Worm (Caenorhabditis elegans) whole organism, L3 larva: ENCODE measurements around the gene fbxa-60.
A peak's percentile ranks its signal among the peaks of the same experiment; 100 is the strongest.

Experiments
- R02D3.7 ChIP-seq: fragments of 150-350 bp; optimal IDR thresholded peaks from 2 replicates; lab custom pipeline; 2014; ENCODE audit warnings: missing biosample characterization, missing genetic modification characterization
- ZK546.5 ChIP-seq: sonication (generic microtip); optimal IDR thresholded peaks from 2 replicates; lab custom pipeline; 2017; ENCODE audit warnings: missing biosample characterization, missing genetic modification characterization
- aly-2 ChIP-seq: fragments of 150-350 bp; optimal IDR thresholded peaks from 2 replicates; lab custom pipeline; 2014; ENCODE audit warnings: missing biosample characterization, missing genetic modification characterization
- ceh-16 ChIP-seq: sonication (generic microtip); optimal IDR thresholded peaks from 2 replicates; lab custom pipeline; 2017; ENCODE audit warnings: missing biosample characterization, missing genetic modification characterization
- ceh-28 ChIP-seq: fragments of 150-350 bp; optimal IDR thresholded peaks from 2 replicates; lab custom pipeline; 2014; ENCODE audit warnings: missing biosample characterization, missing genetic modification reagents, missing genetic modification characterization
- ceh-82 ChIP-seq: fragments of 150-350 bp; optimal IDR thresholded peaks from 2 replicates; lab custom pipeline; 2014; ENCODE audit warnings: missing biosample characterization, missing genetic modification characterization
- egl-5 ChIP-seq: fragments of 150-350 bp; optimal IDR thresholded peaks from 2 replicates; lab custom pipeline; 2017; ENCODE audit warnings: missing biosample characterization, missing genetic modification reagents, missing genetic modification characterization, inconsistent platforms
- elt-1 ChIP-seq: fragments of 150-350 bp; optimal IDR thresholded peaks from 2 replicates; lab custom pipeline; 2014; ENCODE audit warnings: missing biosample characterization, missing genetic modification characterization
- elt-2 ChIP-seq: sonication (generic microtip); optimal IDR thresholded peaks from 2 replicates; lab custom pipeline; 2016; ENCODE audit warnings: missing genetic modification reagents, mild to moderate bottlenecking, missing genetic modification characterization, missing compliant biosample characterization
- elt-3 ChIP-seq, 3 experiments: fragments of 150-350 bp in 1 of 3; sonication (generic microtip) in 2 of 3; optimal IDR thresholded peaks; 2 replicates in 2 of 3; 4 replicates in 1 of 3; lab custom pipeline; 2014 to 2017; ENCODE audit warnings: missing biosample characterization in 3 of 3, missing genetic modification characterization in 3 of 3
- fkh-2 ChIP-seq: fragments of 150-350 bp; optimal IDR thresholded peaks from 2 replicates; lab custom pipeline; 2014; ENCODE audit warnings: missing biosample characterization, missing genetic modification reagents, missing genetic modification characterization
- hmg-11 ChIP-seq: sonication (generic microtip); optimal IDR thresholded peaks from 2 replicates; lab custom pipeline; 2016; ENCODE audit warnings: missing genetic modification characterization, missing compliant biosample characterization
- jun-1 ChIP-seq: fragments of 150-350 bp; optimal IDR thresholded peaks from 2 replicates; lab custom pipeline; 2014; ENCODE audit warnings: missing biosample characterization, missing genetic modification reagents, missing genetic modification characterization
- lin-15B ChIP-seq: fragments of 150-350 bp; optimal IDR thresholded peaks from 2 replicates; lab custom pipeline; 2014; ENCODE audit warnings: missing biosample characterization, missing genetic modification characterization
- lin-39 ChIP-seq: fragments of 150-350 bp; optimal IDR thresholded peaks from 2 replicates; lab custom pipeline; 2018; ENCODE audit warnings: missing biosample characterization, missing genetic modification reagents, missing genetic modification characterization
- mdl-1 ChIP-seq: fragments of 150-350 bp; optimal IDR thresholded peaks from 2 replicates; lab custom pipeline; 2014; ENCODE audit warnings: missing biosample characterization, missing genetic modification characterization
- mml-1 ChIP-seq: fragments of 150-350 bp; sonication (generic microtip); optimal IDR thresholded peaks from 3 replicates; lab custom pipeline; 2014; ENCODE audit warnings: missing biosample characterization, missing genetic modification characterization
- nhr-11 ChIP-seq: fragments of 150-350 bp; optimal IDR thresholded peaks from 2 replicates; lab custom pipeline; 2014; ENCODE audit warnings: missing biosample characterization, missing genetic modification characterization
- nhr-12 ChIP-seq: fragments of 150-350 bp; optimal IDR thresholded peaks from 2 replicates; lab custom pipeline; 2014; ENCODE audit warnings: missing biosample characterization, missing genetic modification characterization
- nhr-25 ChIP-seq: sonication (generic microtip); optimal IDR thresholded peaks from 2 replicates; lab custom pipeline; 2017; ENCODE audit warnings: missing biosample characterization, missing genetic modification characterization
- nhr-43 ChIP-seq: sonication (generic microtip); optimal IDR thresholded peaks from 2 replicates; lab custom pipeline; 2016; ENCODE audit warnings: mild to moderate bottlenecking, missing genetic modification characterization, missing compliant biosample characterization; ENCODE audit not compliant: poor library complexity, severe bottlenecking
- nhr-67 ChIP-seq: fragments of 150-350 bp; optimal IDR thresholded peaks from 2 replicates; lab custom pipeline; 2014; ENCODE audit warnings: missing biosample characterization, missing genetic modification characterization
- nhr-76 ChIP-seq: fragments of 150-350 bp; sonication (generic microtip); optimal IDR thresholded peaks from 5 replicates; lab custom pipeline; 2014; ENCODE audit warnings: missing biosample characterization, missing genetic modification characterization
- nhr-77 ChIP-seq: fragments of 150-350 bp; optimal IDR thresholded peaks from 2 replicates; lab custom pipeline; 2014; ENCODE audit warnings: missing biosample characterization, missing genetic modification characterization
- pha-4 ChIP-seq: fragments of 150-350 bp; optimal IDR thresholded peaks from 2 replicates; lab custom pipeline; 2014; ENCODE audit warnings: missing biosample characterization, missing genetic modification reagents, missing genetic modification characterization
- pqm-1 ChIP-seq: fragments of 150-350 bp; optimal IDR thresholded peaks from 2 replicates; lab custom pipeline; 2017; ENCODE audit warnings: missing biosample characterization, missing genetic modification characterization, inconsistent platforms
- snpc-4 ChIP-seq: fragments of 150-350 bp; optimal IDR thresholded peaks from 2 replicates; lab custom pipeline; 2014; ENCODE audit warnings: missing biosample characterization, missing genetic modification characterization
- unc-39 ChIP-seq: sonication (generic microtip); optimal IDR thresholded peaks from 4 replicates; lab custom pipeline; 2017; ENCODE audit warnings: missing biosample characterization, missing genetic modification characterization
- unc-62 ChIP-seq: fragments of 150-350 bp; sonication (generic microtip); optimal IDR thresholded peaks from 4 replicates; lab custom pipeline; 2014; ENCODE audit warnings: missing biosample characterization, missing genetic modification reagents, missing genetic modification characterization
- zag-1 ChIP-seq: fragments of 150-350 bp; optimal IDR thresholded peaks from 2 replicates; lab custom pipeline; 2014; ENCODE audit warnings: missing biosample characterization, missing genetic modification characterization

The fbxa-60 gene

ce11 chrIII:970928-971327 lies 24.8 kb upstream of the fbxa-60 start:
- no peak for TF ChIP-seq nhr-67 (tag; lab: Kevin White, UChicago)
- TF ChIP-seq aly-2 = no peak
- TF ChIP-seq nhr-43 (tag; lab: Kevin White, UChicago) = no peak
- no peak for TF ChIP-seq snpc-4 (tag; lab: Kevin White, UChicago)
- no peak for TF ChIP-seq egl-5 (tag; lab: Kevin White, UChicago)
- no peak for TF ChIP-seq ceh-16 (tag; lab: Kevin White, UChicago)
- no peak for TF ChIP-seq ceh-28 (tag; lab: Kevin White, UChicago)
- TF ChIP-seq nhr-76 (tag; lab: Kevin White, UChicago) = no peak
- TF ChIP-seq mdl-1 (tag; lab: Kevin White, UChicago) = no peak
- TF ChIP-seq nhr-77 = no peak
- TF ChIP-seq lin-39 (tag; lab: Kevin White, UChicago) = no peak
- no peak for TF ChIP-seq jun-1 (tag; lab: Kevin White, UChicago)
- TF ChIP-seq ceh-82 (tag; lab: Kevin White, UChicago) = no peak
- no peak for TF ChIP-seq zag-1 (tag; lab: Kevin White, UChicago)
- TF ChIP-seq ZK546.5 (tag; lab: Kevin White, UChicago) = no peak
- no peak for TF ChIP-seq elt-1
- TF ChIP-seq nhr-12 = no peak
- TF ChIP-seq unc-62 (GFP tag; lab: Kevin White, UChicago) = no peak
- no peak for TF ChIP-seq unc-39
- no peak for TF ChIP-seq elt-2 (tag; lab: Kevin White, UChicago)

DNA sequence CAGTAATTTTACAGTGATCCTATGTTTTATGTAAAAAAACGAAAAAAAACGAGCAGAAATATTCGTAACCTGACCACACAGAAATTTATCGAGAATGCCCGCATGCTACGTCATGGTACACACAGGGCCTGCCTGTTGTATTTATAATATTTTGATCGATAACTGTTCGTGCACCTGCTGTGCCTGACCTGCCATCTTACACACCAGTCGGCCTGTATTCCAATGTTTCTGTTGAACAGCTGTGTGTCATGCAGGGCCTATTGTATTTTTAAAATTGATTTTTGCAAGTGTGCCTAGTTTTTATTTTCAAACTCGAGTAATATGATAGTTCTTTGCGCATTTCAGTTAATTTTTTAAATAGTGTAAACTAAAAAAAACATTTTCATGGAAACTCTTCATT lies 20.2 kb upstream of the fbxa-60 start:
- TF ChIP-seq egl-5 (tag; lab: Kevin White, UChicago) (no peak), nhr-43 (tag; lab: Kevin White, UChicago) (no peak)
- TF ChIP-seq, all 47 proteins: peak for 0

DNA sequence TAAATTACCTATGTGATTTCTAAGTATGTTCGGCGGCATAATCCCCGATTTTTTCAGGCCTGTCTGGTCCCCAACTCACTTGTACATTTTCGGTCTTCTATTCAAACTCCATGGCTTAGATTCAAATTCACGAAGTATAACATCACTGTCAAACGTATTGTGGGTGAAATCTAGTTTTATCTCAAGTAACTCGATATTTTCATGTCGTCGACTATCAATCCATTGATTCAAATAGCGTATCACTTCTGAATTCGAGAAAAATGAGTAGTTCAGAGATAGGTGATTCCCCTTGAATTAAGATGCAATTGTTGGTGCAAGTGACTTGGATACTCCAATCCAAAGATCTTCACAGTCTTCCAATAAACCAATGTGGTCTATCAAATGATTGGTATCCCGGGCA lies 18.5 kb upstream of the fbxa-60 start:
- TF ChIP-seq nhr-67 (tag; lab: Kevin White, UChicago) (no peak), fkh-2 (tag; lab: Kevin White, UChicago) (no peak), snpc-4 (tag; lab: Kevin White, UChicago) (no peak), hmg-11 (tag; lab: Kevin White, UChicago) (no peak), lin-39 (tag; lab: Kevin White, UChicago) (no peak), nhr-77 (no peak), ceh-28 (tag; lab: Kevin White, UChicago) (no peak), unc-39 (no peak), mml-1 (tag; lab: Kevin White, UChicago) (no peak), mdl-1 (tag; lab: Kevin White, UChicago) (no peak), zag-1 (tag; lab: Kevin White, UChicago) (no peak), nhr-11 (tag; lab: Kevin White, UChicago) (no peak), ceh-16 (tag; lab: Kevin White, UChicago) (no peak), pqm-1 (tag; lab: Kevin White, UChicago) (no peak), nhr-76 (tag; lab: Kevin White, UChicago) (no peak), lin-15B (tag; lab: Kevin White, UChicago) (no peak), elt-3 (tag; optimal IDR thresholded peaks at IDR 0.05; lab: Kevin White, UChicago) (no peak), R02D3.7 (no peak), nhr-25 (no peak)

ce11 chrIII:961948-962347 lies 15.8 kb upstream of the fbxa-60 start, which contains the start of gene fbxa-51:
TSS of gene fbxa-51 (plus strand) at chrIII:962269.
- TF ChIP-seq elt-2 (tag; lab: Kevin White, UChicago) = peak; percentile 58
- no peak for TF ChIP-seq nhr-11 (tag; lab: Kevin White, UChicago)

DNA sequence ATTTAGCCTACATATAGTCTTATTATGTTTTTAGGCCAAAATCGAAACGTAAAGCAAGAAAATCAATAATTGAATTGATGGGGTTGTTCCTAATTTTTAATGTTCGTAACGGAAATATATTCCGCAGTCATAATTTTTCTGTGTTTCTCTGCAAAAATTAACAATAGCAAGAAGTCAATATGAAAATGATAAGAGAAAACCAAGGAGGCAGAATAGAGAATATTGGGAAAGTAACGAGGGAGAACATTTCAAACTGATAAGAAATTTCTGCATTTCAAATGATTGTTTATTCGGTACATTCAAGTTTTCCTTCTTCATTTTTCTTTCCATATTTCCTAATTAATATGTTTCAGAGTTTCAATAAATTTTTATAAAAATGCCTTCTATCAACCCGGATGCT lies 9.9 kb upstream of the fbxa-60 start, which contains the start of gene fbxa-54:
Gene fbxa-54 (plus strand): TSS at position 354 of the 400 bp plus-strand sequence.
- no peak for TF ChIP-seq ceh-82 (tag; lab: Kevin White, UChicago)
- TF ChIP-seq fkh-2 (tag; lab: Kevin White, UChicago) = no peak
- TF ChIP-seq hmg-11 (tag; lab: Kevin White, UChicago) = no peak
- no peak for TF ChIP-seq nhr-67 (tag; lab: Kevin White, UChicago)
- TF ChIP-seq nhr-25 = no peak
- TF ChIP-seq elt-2 (tag; lab: Kevin White, UChicago) = peak; percentile 70
- TF ChIP-seq pha-4 (tag; lab: Kevin White, UChicago) = peak; percentile 66
- TF ChIP-seq elt-3 (tag; optimal IDR thresholded peaks at IDR 0.05; lab: Kevin White, UChicago) = no peak
- TF ChIP-seq egl-5 (tag; lab: Kevin White, UChicago) = no peak
- no peak for TF ChIP-seq mdl-1 (tag; lab: Kevin White, UChicago)
- no peak for TF ChIP-seq unc-39
- TF ChIP-seq aly-2 = no peak
